Worm (Caenorhabditis elegans) whole organism, midembryonic: ENCODE data around the gene ttr-15.

Source experiments
- flt-1 ChIP-seq: fragments of 200-800 bp; sonication (Bioruptor generic); IDR thresholded peaks from 2 replicates; pipeline ENCODE4 v1.3.6; 2022; ENCODE audit warnings: missing genetic modification characterization, missing compliant biosample characterization
- klf-2 ChIP-seq: fragments of 200-800 bp; sonication (Bioruptor generic); conservative IDR thresholded peaks from 2 replicates; pipeline ENCODE4 v1.3.6; 2022; ENCODE audit warnings: missing genetic modification reagents, missing genetic modification characterization, missing compliant biosample characterization
- ref-1 ChIP-seq: fragments of 200-800 bp; sonication (Bioruptor generic); conservative IDR thresholded peaks from 2 replicates; pipeline ENCODE4 v1.3.6; 2022; ENCODE audit warnings: missing genetic modification reagents, missing genetic modification characterization, missing compliant biosample characterization

DNA sequence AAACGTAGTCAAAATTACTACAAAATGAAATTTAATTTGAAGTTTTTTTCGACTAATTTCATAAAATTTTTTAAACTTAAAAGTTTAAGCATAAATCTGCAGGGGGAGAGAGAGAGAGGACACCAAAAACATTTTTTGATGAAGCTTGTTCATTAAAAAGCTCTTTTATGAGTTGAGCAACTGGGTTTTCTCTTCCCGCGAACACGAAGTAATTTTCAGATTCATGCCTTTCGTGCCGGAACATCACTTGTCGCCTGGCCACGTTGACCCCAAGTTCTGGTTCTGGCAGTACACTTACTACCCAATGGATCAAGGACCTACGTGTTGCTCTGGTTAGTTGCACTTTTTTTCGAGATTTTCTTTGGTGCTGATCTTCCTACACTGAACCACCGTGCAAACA lies 46.2 kb downstream of the ttr-15 start:
- no peak for TF ChIP-seq klf-2 (GFP tag; lab: Robert Waterston, UW)
- no peak for TF ChIP-seq ref-1 (GFP tag; lab: Robert Waterston, UW)
- no peak for TF ChIP-seq flt-1
